Fruit fly (Drosophila melanogaster): ENCODE data around the gene Mst84B.

Gene Mst84B

DNA sequence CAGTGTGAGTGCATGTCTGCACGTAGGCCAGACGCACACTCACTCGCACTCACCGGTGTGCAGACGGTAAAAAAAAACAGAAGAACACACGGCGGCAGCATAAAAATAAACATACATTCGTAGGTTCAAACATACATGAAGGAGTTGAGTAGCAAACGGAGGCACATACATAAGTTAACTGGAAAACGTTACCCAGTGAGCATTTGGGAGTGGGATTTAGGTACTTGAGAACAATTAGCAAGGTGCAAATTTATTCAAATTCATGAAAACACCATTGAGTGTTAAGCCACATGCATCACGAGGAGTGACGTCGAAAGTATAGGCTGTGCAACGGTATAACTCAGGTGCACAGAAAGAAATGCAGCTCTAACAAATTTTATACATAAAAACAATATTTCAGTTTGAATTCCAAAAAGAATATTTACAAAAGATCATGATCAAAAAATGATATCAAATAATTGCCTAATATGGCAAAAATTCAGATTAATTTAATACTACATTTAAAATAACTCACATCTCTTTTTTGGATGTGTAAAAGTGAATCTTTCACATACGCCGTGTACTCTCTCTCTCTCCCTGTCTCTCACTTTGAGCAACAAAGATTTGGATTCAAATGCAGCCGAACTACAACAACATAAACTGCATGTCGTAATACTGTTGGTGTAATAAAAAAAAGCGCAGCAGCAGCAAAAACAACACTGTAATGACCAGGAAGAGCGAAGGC is 46.8 kb downstream of the Mst84B start (continued):
- TF ChIP-seq cato (GFP tag; optimal IDR thresholded peaks at IDR 0.05; ENCODE audit: borderline replicate concordance) = peak; percentile 95
- peak; percentile 74 for TF ChIP-seq CG2116 (GFP tag; optimal IDR thresholded peaks at IDR 0.05)
- TF ChIP-seq ftz-f1 (GFP tag; optimal IDR thresholded peaks at IDR 0.05) = no peak
- no peak for TF ChIP-seq crol (GFP tag; IDR thresholded peaks at IDR 0.05)
- peak; percentile 92 for TF ChIP-seq Atf3 (GFP tag; optimal IDR thresholded peaks at IDR 0.05)
- no peak for TF ChIP-seq CG14860 (GFP tag; IDR thresholded peaks at IDR 0.05; ENCODE audit: partially characterized antibody)
- no peak for TF ChIP-seq Opbp (GFP tag; IDR thresholded peaks at IDR 0.05; ENCODE audit: partially characterized antibody)
- peak; percentile 98 for TF ChIP-seq Blimp-1 (GFP tag; optimal IDR thresholded peaks at IDR 0.05)
- no peak for TF ChIP-seq ash1 (GFP tag; optimal IDR thresholded peaks at IDR 0.05)
- TF ChIP-seq CG14667 (GFP tag; IDR thresholded peaks at IDR 0.05) = no peak
- no peak for TF ChIP-seq ham (GFP tag; IDR thresholded peaks at IDR 0.05)
- TF ChIP-seq CG4707 (GFP tag; optimal IDR thresholded peaks at IDR 0.05) = peak; percentile 89
- peak; percentile 91 for TF ChIP-seq btn (GFP tag; optimal IDR thresholded peaks at IDR 0.05)
- no peak for TF ChIP-seq dati (GFP tag; IDR thresholded peaks at IDR 0.05)
- no peak for TF ChIP-seq ara (GFP tag; IDR thresholded peaks at IDR 0.05)
- no peak for TF ChIP-seq CG11695 (GFP tag; IDR thresholded peaks at IDR 0.05)
- no peak for TF ChIP-seq dysf (GFP tag; IDR thresholded peaks at IDR 0.05)
- no peak for TF ChIP-seq MBD-R2 (GFP tag; IDR thresholded peaks at IDR 0.05)
- no peak for TF ChIP-seq Adf1 (GFP tag; IDR thresholded peaks at IDR 0.05)
- TF ChIP-seq CG3281 (GFP tag; optimal IDR thresholded peaks at IDR 0.05) = peak; percentile 64
- peak; percentile 72 for TF ChIP-seq maf-S (GFP tag; optimal IDR thresholded peaks at IDR 0.05)
- TF ChIP-seq Lhr (GFP tag; optimal IDR thresholded peaks at IDR 0.05) = peak; percentile 94
- TF ChIP-seq chif (GFP tag; optimal IDR thresholded peaks at IDR 0.05) = peak; percentile 92 to 97
- TF ChIP-seq CG12219 (GFP tag; optimal IDR thresholded peaks at IDR 0.05) = peak; percentile 90
- TF ChIP-seq CG8290 (GFP tag; optimal IDR thresholded peaks at IDR 0.05) = peak; percentile 95
- TF ChIP-seq CG8290 (tag; optimal IDR thresholded peaks at IDR 0.05) = peak; percentile 50 to 91
- TF ChIP-seq shn (GFP tag; optimal IDR thresholded peaks at IDR 0.05) = peak; percentile 77
- peak; percentile 93 for TF ChIP-seq CG1603 (tag; optimal IDR thresholded peaks at IDR 0.05)
- TF ChIP-seq az2 (GFP tag; optimal IDR thresholded peaks at IDR 0.05) = peak; percentile 97
- TF ChIP-seq Rx (GFP tag; IDR thresholded peaks at IDR 0.05) = no peak
- no peak for TF ChIP-seq mirr (GFP tag; optimal IDR thresholded peaks at IDR 0.05)
- TF ChIP-seq CG4282 (GFP tag; optimal IDR thresholded peaks at IDR 0.05) = peak; percentile 61
- peak; percentile 93 for TF ChIP-seq CG10209 (GFP tag; optimal IDR thresholded peaks at IDR 0.05)
- peak; percentile 82 for TF ChIP-seq repo (GFP tag; optimal IDR thresholded peaks at IDR 0.05)
- peak; percentile 72 for TF ChIP-seq CG10565 (GFP tag; optimal IDR thresholded peaks at IDR 0.05)
- TF ChIP-seq esg (GFP tag; conservative IDR thresholded peaks at IDR 0.05) = no peak
- TF ChIP-seq bigmax (GFP tag; optimal IDR thresholded peaks at IDR 0.05) = no peak
- no peak for TF ChIP-seq C15 (GFP tag; IDR thresholded peaks at IDR 0.05)
- peak; percentile 94 for TF ChIP-seq Atf-2 (GFP tag; optimal IDR thresholded peaks at IDR 0.05)
- peak; percentile 90 to 99 for TF ChIP-seq bsh (GFP tag; optimal IDR thresholded peaks at IDR 0.05)
- peak; percentile 76 for TF ChIP-seq stwl (tag; optimal IDR thresholded peaks at IDR 0.05)
- TF ChIP-seq CG7357 (GFP tag; IDR thresholded peaks at IDR 0.05) = peak; percentile 86
- TF ChIP-seq Tbp (GFP tag; optimal IDR thresholded peaks at IDR 0.05) = no peak
- peak; percentile 91 for TF ChIP-seq CG18476 (GFP tag; optimal IDR thresholded peaks at IDR 0.05)
- TF ChIP-seq CG9932 (GFP tag; IDR thresholded peaks at IDR 0.05) = no peak
- peak; percentile 65 for TF ChIP-seq Nf-YC (tag; optimal IDR thresholded peaks at IDR 0.05)
- TF ChIP-seq CG11504 (tag; optimal IDR thresholded peaks at IDR 0.05) = peak; percentile 96
- TF ChIP-seq CG10431 (GFP tag; optimal IDR thresholded peaks at IDR 0.05) = peak; percentile 97
- no peak for TF ChIP-seq lmd (GFP tag; IDR thresholded peaks at IDR 0.05)
- peak; percentile 49 for TF ChIP-seq HLH54F (GFP tag; optimal IDR thresholded peaks at IDR 0.05)
- TF ChIP-seq CG9215 (GFP tag; IDR thresholded peaks at IDR 0.05) = no peak

All from whole organism, embryonic.